Fruit fly (Drosophila melanogaster) whole organism, pupa: ENCODE data around the gene Sec16.

ENCODE experiments used
- CG34367 ChIP-seq: fragments of 200-800 bp; sonication (Bioruptor generic); optimal IDR thresholded peaks from 2 replicates; lab custom pipeline; 2018; ENCODE audit warnings: missing biosample characterization, mild to moderate bottlenecking, missing genetic modification characterization
- D1 ChIP-seq: fragments of 200-800 bp; sonication (Bioruptor generic); optimal IDR thresholded peaks from 2 replicates; lab custom pipeline; 2018; ENCODE audit warnings: missing biosample characterization, mild to moderate bottlenecking, missing genetic modification characterization, moderate library complexity
- EcR ChIP-seq: fragments of 200-800 bp; sonication (Bioruptor generic); optimal IDR thresholded peaks from 3 replicates; lab custom pipeline; 2019; ENCODE audit warnings: missing biosample characterization, missing genetic modification characterization, mild to moderate bottlenecking, moderate library complexity, missing genetic modification reagents
- Ets98B ChIP-seq: fragments of 200-800 bp; sonication (Bioruptor generic); IDR thresholded peaks from 2 replicates; pipeline ENCODE4 v1.3.6; 2022; ENCODE audit warnings: missing biosample characterization, missing genetic modification characterization
- Pif1A ChIP-seq: fragments of 200-800 bp; sonication (Bioruptor generic); optimal IDR thresholded peaks from 3 replicates; lab custom pipeline; 2016; ENCODE audit warnings: missing biosample characterization, missing genetic modification characterization
- gl ChIP-seq: fragments of 200-800 bp; sonication (Bioruptor generic); optimal IDR thresholded peaks from 2 replicates; lab custom pipeline; 2018; ENCODE audit warnings: missing biosample characterization, mild to moderate bottlenecking, missing genetic modification characterization

- no peak for TF ChIP-seq gl
- no peak for TF ChIP-seq CG34367 (tag; lab: Kevin White, UChicago)
- no peak for TF ChIP-seq D1 (tag; lab: Kevin White, UChicago)
- TF ChIP-seq EcR = peak; percentile 50
- TF ChIP-seq Pif1A (GFP tag; lab: Kevin White, UChicago) = no peak
- peak; percentile 55; the same call in 1 of the 2 replicates for TF ChIP-seq Ets98B
Measured at dm6 chrX:12582984-12583869, 12.6 kb upstream of the Sec16 start, which contains the start of gene Pits.
